Worm (Caenorhabditis elegans): ENCODE measurements around the gene clec-135.

DNA sequence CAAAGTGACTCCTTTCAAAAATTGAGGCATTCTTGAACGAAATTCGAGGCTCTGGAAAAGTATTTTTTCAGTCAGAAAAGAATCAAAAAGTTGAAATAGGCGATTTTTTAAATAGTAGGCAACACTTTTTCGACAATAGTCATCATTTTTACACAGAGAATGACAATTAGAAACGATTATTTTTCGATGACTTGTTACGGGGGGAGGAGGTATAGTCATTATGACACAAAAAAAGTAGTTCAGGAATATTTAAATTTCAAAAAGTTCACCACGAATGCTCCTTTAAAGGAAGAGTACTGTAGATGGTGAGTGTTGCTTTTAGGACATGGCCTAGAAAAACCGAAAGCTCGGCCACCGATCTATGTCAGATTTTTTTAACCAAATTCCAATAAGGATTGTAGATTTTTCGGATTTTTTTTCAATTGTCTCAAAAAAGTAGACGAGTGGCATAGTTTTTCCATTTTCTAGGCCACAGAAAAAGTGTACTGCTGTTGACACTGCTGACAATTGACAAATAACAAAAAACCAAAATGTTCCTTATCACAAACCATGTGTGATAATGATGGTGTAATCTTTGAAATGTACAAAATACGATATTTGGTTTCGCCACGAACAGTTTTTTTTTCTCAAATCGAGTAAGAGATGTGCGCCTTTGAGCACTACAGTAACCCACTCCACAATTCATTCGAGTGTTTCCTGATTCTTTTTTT lies 48.5 kb upstream of the clec-135 start, which contains the start of gene Y52E8A.3:
- TF ChIP-seq ceh-82 (tag; optimal IDR thresholded peaks at IDR 0.05): no peak
- TF ChIP-seq unc-86 (tag; optimal IDR thresholded peaks at IDR 0.05): no peak
- no peak for TF ChIP-seq nhr-28 (tag; optimal IDR thresholded peaks at IDR 0.05)
- no peak for TF ChIP-seq aly-2 (tag; optimal IDR thresholded peaks at IDR 0.05)
- TF ChIP-seq nhr-71 (tag; optimal IDR thresholded peaks at IDR 0.05): no peak
- no peak for TF ChIP-seq dpl-1 (GFP tag; optimal IDR thresholded peaks at IDR 0.05)

All from whole organism, L1 larva.